Worm (Caenorhabditis elegans) whole organism, L1 larva: ENCODE data around the gene dsl-7.

Experiments
- C16A3.4 ChIP-seq: fragments of 150-350 bp; optimal IDR thresholded peaks from 2 replicates; lab custom pipeline; 2014; ENCODE audit warnings: missing biosample characterization, missing genetic modification characterization
- F16B12.6 ChIP-seq: fragments of 150-350 bp; optimal IDR thresholded peaks from 2 replicates; lab custom pipeline; 2014; ENCODE audit warnings: missing biosample characterization, missing genetic modification characterization
- ama-1 ChIP-seq: fragments of 150-350 bp; optimal IDR thresholded peaks from 2 replicates; lab custom pipeline; 2014
- blmp-1 ChIP-seq: fragments of 150-350 bp; optimal IDR thresholded peaks from 2 replicates; lab custom pipeline; 2014; ENCODE audit warnings: missing biosample characterization, missing genetic modification characterization
- ceh-8 ChIP-seq: fragments of 200-800 bp; sonication (Bioruptor generic); optimal IDR thresholded peaks from 2 replicates; lab custom pipeline; 2018; ENCODE audit warnings: mild to moderate bottlenecking, missing genetic modification characterization, moderate library complexity, missing compliant biosample characterization
- ceh-82 ChIP-seq, 3 experiments: fragments of 150-350 bp in 1 of 3; sonication (generic microtip) in 2 of 3; optimal IDR thresholded peaks; 2 replicates each; lab custom pipeline; 2014 to 2017; ENCODE audit warnings: missing biosample characterization in 3 of 3, missing genetic modification characterization in 3 of 3
- ceh-90 ChIP-seq: sonication (generic microtip); optimal IDR thresholded peaks from 2 replicates; lab custom pipeline; 2016; ENCODE audit warnings: missing genetic modification characterization, missing compliant biosample characterization
- ces-1 ChIP-seq: fragments of 150-350 bp; optimal IDR thresholded peaks from 2 replicates; lab custom pipeline; 2014; ENCODE audit warnings: missing biosample characterization, missing genetic modification reagents, missing genetic modification characterization
- efl-1 ChIP-seq, 4 experiments: fragments of 150-350 bp; optimal IDR thresholded peaks in 3 of 4; peaks in 1 of 4; 1 replicate in 1 of 4; 2 replicates in 3 of 4; lab custom pipeline; 2014; ENCODE audit warnings: missing biosample characterization in 2 of 4, missing genetic modification characterization in 2 of 4, missing genetic modification reagents in 2 of 4
- egl-27 ChIP-seq, 2 experiments: fragments of 150-350 bp in 1 of 2; sonication (generic microtip); optimal IDR thresholded peaks; 3 replicates each; lab custom pipeline; 2017 to 2018; ENCODE audit warnings: missing biosample characterization in 2 of 2, missing genetic modification characterization in 2 of 2, missing genetic modification reagents in 2 of 2
- elt-3 ChIP-seq, 6 experiments: fragments of 150-350 bp in 1 of 6; sonication (generic microtip); optimal IDR thresholded peaks; 2 replicates each; lab custom pipeline; 2017 to 2018; ENCODE audit warnings: missing biosample characterization in 6 of 6, missing genetic modification characterization in 6 of 6, inconsistent platforms in 1 of 6
- fkh-10 ChIP-seq: sonication (generic microtip); optimal IDR thresholded peaks from 2 replicates; lab custom pipeline; 2017; ENCODE audit warnings: missing biosample characterization, missing genetic modification reagents, missing genetic modification characterization
- fkh-4 ChIP-seq: sonication (generic microtip); optimal IDR thresholded peaks from 2 replicates; lab custom pipeline; 2016; ENCODE audit warnings: missing compliant biosample characterization, missing genetic modification characterization, borderline replicate concordance
- fkh-8 ChIP-seq: sonication (generic microtip); optimal IDR thresholded peaks from 2 replicates; lab custom pipeline; 2016; ENCODE audit warnings: mild to moderate bottlenecking, missing genetic modification characterization, missing compliant biosample characterization
- irx-1 ChIP-seq: sonication (generic microtip); optimal IDR thresholded peaks from 2 replicates; lab custom pipeline; 2016; ENCODE audit warnings: missing genetic modification characterization, missing compliant biosample characterization
- lin-13 ChIP-seq: fragments of 150-350 bp; optimal IDR thresholded peaks from 2 replicates; lab custom pipeline; 2014; ENCODE audit warnings: missing biosample characterization, missing genetic modification reagents, missing genetic modification characterization
- lin-14 ChIP-seq: fragments of 200-800 bp; sonication (Bioruptor generic); optimal IDR thresholded peaks from 2 replicates; lab custom pipeline; 2018; ENCODE audit warnings: mild to moderate bottlenecking, missing genetic modification characterization, moderate library complexity, missing compliant biosample characterization
- lin-15B ChIP-seq: fragments of 150-350 bp; sonication (generic microtip); optimal IDR thresholded peaks from 3 replicates; lab custom pipeline; 2014; ENCODE audit warnings: missing biosample characterization, missing genetic modification characterization
- lin-35 ChIP-seq, 2 experiments: fragments of 150-350 bp; optimal IDR thresholded peaks; 2 replicates each; lab custom pipeline; 2014; ENCODE audit warnings: missing biosample characterization in 2 of 2, missing genetic modification characterization in 2 of 2, missing genetic modification reagents in 2 of 2
- lir-3 ChIP-seq: sonication (generic microtip); optimal IDR thresholded peaks from 2 replicates; lab custom pipeline; 2016; ENCODE audit warnings: mild to moderate bottlenecking, missing genetic modification characterization, moderate library complexity, missing compliant biosample characterization; ENCODE audit not compliant: poor library complexity
- mdl-1 ChIP-seq, 2 experiments: fragments of 150-350 bp; optimal IDR thresholded peaks; 2 replicates each; lab custom pipeline; 2014 to 2017; ENCODE audit warnings: missing biosample characterization in 2 of 2, missing genetic modification characterization in 2 of 2, inconsistent platforms in 1 of 2
- mef-2 ChIP-seq: fragments of 150-350 bp; optimal IDR thresholded peaks from 2 replicates; lab custom pipeline; 2014; ENCODE audit warnings: missing biosample characterization, missing genetic modification characterization
- nhr-19 ChIP-seq: fragments of 200-800 bp; sonication (Bioruptor generic); conservative IDR thresholded peaks from 2 replicates; pipeline ENCODE4 v1.3.6; 2022; ENCODE audit warnings: missing genetic modification characterization, missing compliant biosample characterization
- nhr-20 ChIP-seq: sonication (generic microtip); optimal IDR thresholded peaks from 2 replicates; lab custom pipeline; 2016; ENCODE audit warnings: mild to moderate bottlenecking, missing genetic modification characterization, missing compliant biosample characterization
- nhr-47 ChIP-seq: sonication (generic microtip); optimal IDR thresholded peaks from 2 replicates; lab custom pipeline; 2016; ENCODE audit warnings: mild to moderate bottlenecking, missing genetic modification characterization, moderate library complexity, missing compliant biosample characterization
- nhr-76 ChIP-seq: sonication (generic microtip); optimal IDR thresholded peaks from 2 replicates; lab custom pipeline; 2017; ENCODE audit warnings: missing biosample characterization, missing genetic modification characterization
- nhr-85 ChIP-seq: sonication (generic microtip); peaks from one replicate; lab custom pipeline; 2016; ENCODE audit warnings: missing genetic modification characterization, inconsistent platforms, missing compliant biosample characterization
- nhr-90 ChIP-seq: sonication (generic microtip); optimal IDR thresholded peaks from 2 replicates; lab custom pipeline; 2016; ENCODE audit warnings: mild to moderate bottlenecking, missing genetic modification characterization, missing compliant biosample characterization; ENCODE audit not compliant: poor library complexity
- pag-3 ChIP-seq: sonication (generic microtip); optimal IDR thresholded peaks from 2 replicates; lab custom pipeline; 2017; ENCODE audit warnings: missing genetic modification characterization, mild to moderate bottlenecking, missing compliant biosample characterization, antibody characterized with exemption, borderline replicate concordance; ENCODE audit not compliant: insufficient read depth
- pax-3 ChIP-seq: fragments of 200-800 bp; sonication (Bioruptor generic); optimal IDR thresholded peaks from 2 replicates; lab custom pipeline; 2018; ENCODE audit warnings: mild to moderate bottlenecking, missing genetic modification characterization, moderate library complexity, missing compliant biosample characterization
- pqm-1 ChIP-seq: sonication (generic microtip); optimal IDR thresholded peaks from 3 replicates; lab custom pipeline; 2017; ENCODE audit warnings: missing biosample characterization, missing genetic modification characterization
- snu-23 ChIP-seq: sonication (generic microtip); optimal IDR thresholded peaks from 2 replicates; lab custom pipeline; 2016; ENCODE audit warnings: missing genetic modification characterization, missing compliant biosample characterization
- sox-4 ChIP-seq: sonication (generic microtip); optimal IDR thresholded peaks from 2 replicates; lab custom pipeline; 2016; ENCODE audit warnings: missing genetic modification characterization, missing compliant biosample characterization
- sptf-1 ChIP-seq: fragments of 150-350 bp; optimal IDR thresholded peaks from 2 replicates; lab custom pipeline; 2014; ENCODE audit warnings: missing biosample characterization, missing genetic modification characterization
- sup-37 ChIP-seq: fragments of 200-800 bp; sonication (Bioruptor generic); optimal IDR thresholded peaks from 2 replicates; lab custom pipeline; 2018; ENCODE audit warnings: mild to moderate bottlenecking, missing genetic modification characterization, missing compliant biosample characterization
- swsn-7 ChIP-seq: sonication (generic microtip); optimal IDR thresholded peaks from 2 replicates; lab custom pipeline; 2016; ENCODE audit warnings: missing genetic modification characterization, missing compliant biosample characterization
- tbx-2 ChIP-seq: sonication (generic microtip); optimal IDR thresholded peaks from 2 replicates; lab custom pipeline; 2016; ENCODE audit warnings: missing genetic modification characterization, missing compliant biosample characterization
- unc-130 ChIP-seq: fragments of 150-350 bp; optimal IDR thresholded peaks from 2 replicates; lab custom pipeline; 2017; ENCODE audit warnings: missing biosample characterization, missing genetic modification characterization, inconsistent platforms
- unc-30 ChIP-seq: sonication (generic microtip); optimal IDR thresholded peaks from 2 replicates; lab custom pipeline; 2017; ENCODE audit warnings: missing biosample characterization, missing genetic modification characterization
- unc-86 ChIP-seq: sonication (generic microtip); optimal IDR thresholded peaks from 2 replicates; lab custom pipeline; 2016; ENCODE audit warnings: missing genetic modification characterization, missing compliant biosample characterization
- unc-98 ChIP-seq: fragments of 200-800 bp; sonication (Bioruptor generic); IDR thresholded peaks from 2 replicates; pipeline ENCODE4 v1.3.6; 2022; ENCODE audit warnings: missing genetic modification characterization, missing compliant biosample characterization
- vab-15 ChIP-seq: sonication (generic microtip); optimal IDR thresholded peaks from 2 replicates; lab custom pipeline; 2017; ENCODE audit warnings: missing genotype, mild to moderate bottlenecking, missing genetic modification characterization, missing compliant biosample characterization
- xbp-1 ChIP-seq: sonication (generic microtip); optimal IDR thresholded peaks from 2 replicates; lab custom pipeline; 2016; ENCODE audit warnings: missing genetic modification characterization, missing compliant biosample characterization
- zag-1 ChIP-seq: fragments of 150-350 bp; optimal IDR thresholded peaks from 2 replicates; lab custom pipeline; 2014; ENCODE audit warnings: missing biosample characterization, missing genetic modification characterization
- zip-4 ChIP-seq: fragments of 200-800 bp; sonication (Bioruptor generic); optimal IDR thresholded peaks from 2 replicates; lab custom pipeline; 2018; ENCODE audit warnings: mild to moderate bottlenecking, missing genetic modification characterization, moderate library complexity, missing compliant biosample characterization
- ztf-11 ChIP-seq, 2 experiments: sonication (generic microtip); optimal IDR thresholded peaks; 2 replicates each; lab custom pipeline; 2016 to 2017; ENCODE audit warnings: missing genetic modification characterization in 2 of 2, missing biosample characterization in 1 of 2, missing compliant biosample characterization in 1 of 2

Gene dsl-7

ce11 chrV:12967925-12968327 lies 25.0 kb upstream of the dsl-7 start, which contains the start of gene R186.8 (continued):
- TF ChIP-seq blmp-1 (tag; lab: Kevin White, UChicago): peak; percentile 7
- peak; percentile 78 for TF ChIP-seq nhr-20
- TF ChIP-seq unc-86 (tag; lab: Kevin White, UChicago): peak; percentile 5
- peak; percentile 85 for TF ChIP-seq nhr-19
- peak; percentile 78 for TF ChIP-seq nhr-47
- TF ChIP-seq fkh-8 (tag; lab: Kevin White, UChicago): peak; percentile 71
- peak; percentile 82 for TF ChIP-seq snu-23 (GFP tag; lab: Kevin White, UChicago)
- TF ChIP-seq efl-1 (optimal IDR thresholded peaks at IDR 0.05; lab: Kevin White, UChicago): peak; percentile 53 to 62
- TF ChIP-seq efl-1 (GFP tag; optimal IDR thresholded peaks at IDR 0.05 in 1 of 2; lab: Kevin White, UChicago): peak; percentile 42 to 95
- TF ChIP-seq nhr-90 (tag; lab: Kevin White, UChicago): peak; percentile 71
- TF ChIP-seq nhr-85 (tag; lab: Kevin White, UChicago): peak; percentile 90
- TF ChIP-seq F16B12.6 (tag; lab: Kevin White, UChicago): peak; percentile 78
- peak; percentile 62 for TF ChIP-seq lin-15B (tag; lab: Kevin White, UChicago)
- peak; percentile 75 for TF ChIP-seq vab-15
- TF ChIP-seq xbp-1 (tag; lab: Kevin White, UChicago): peak; percentile 76
- TF ChIP-seq swsn-7: peak; percentile 67
- peak; percentile 20 for TF ChIP-seq zip-4 (GFP tag; lab: Kevin White, UChicago)
- TF ChIP-seq elt-3 (tag; optimal IDR thresholded peaks at IDR 0.05; lab: Kevin White, UChicago): peak in 1 of 6 experiments; percentile 28
- TF ChIP-seq unc-130 (tag; lab: Kevin White, UChicago): peak; percentile 17
- peak; percentile 48 for TF ChIP-seq irx-1 (tag; lab: Kevin White, UChicago)
- TF ChIP-seq ceh-82 (tag; optimal IDR thresholded peaks at IDR 0.05; lab: Kevin White, UChicago): peak in 1 of 3 experiments; percentile 51

ce11 chrV:12968555-12968954 lies 24.4 kb upstream of the dsl-7 start, which contains the start of gene lin-46:
Gene lin-46 (plus strand): TSS chrV:12968855.
- TF ChIP-seq ztf-11 (tag; optimal IDR thresholded peaks at IDR 0.05; lab: Kevin White, UChicago) (no peak), ama-1 (lab: Kevin White, UChicago) (no peak), sup-37 (GFP tag; lab: Kevin White, UChicago) (no peak), pax-3 (tag; lab: Kevin White, UChicago) (no peak), tbx-2 (tag; lab: Kevin White, UChicago) (no peak), nhr-90 (tag; lab: Kevin White, UChicago) (no peak), zag-1 (no peak), fkh-4 (tag; lab: Kevin White, UChicago) (no peak), fkh-10 (GFP tag; lab: Kevin White, UChicago) (no peak), irx-1 (tag; lab: Kevin White, UChicago) (no peak), snu-23 (GFP tag; lab: Kevin White, UChicago) (no peak), ces-1 (no peak), nhr-20 (no peak), ceh-90 (tag; lab: Kevin White, UChicago) (no peak), lin-35 (GFP tag; optimal IDR thresholded peaks at IDR 0.05; lab: Kevin White, UChicago) (no peak), mef-2 (tag; lab: Kevin White, UChicago) (no peak)

ce11 chrV:12970575-12971160 lies 22.3 kb upstream of the dsl-7 start, which contains the start of gene pnn-1:
Gene pnn-1 (plus strand): TSS chrV:12971110.
- TF ChIP-seq unc-30 (no peak), ztf-11 (tag; optimal IDR thresholded peaks at IDR 0.05; lab: Kevin White, UChicago) (no peak), nhr-20 (no peak), lin-13 (GFP tag; lab: Kevin White, UChicago) (no peak), egl-27 (tag; optimal IDR thresholded peaks at IDR 0.05; lab: Kevin White, UChicago) (no peak), lir-3 (tag; lab: Kevin White, UChicago) (no peak), lin-14 (peak; percentile 37), ceh-8 (no peak), mdl-1 (tag; optimal IDR thresholded peaks at IDR 0.05; lab: Kevin White, UChicago) (no peak), elt-3 (tag; optimal IDR thresholded peaks at IDR 0.05; lab: Kevin White, UChicago) (no peak), ama-1 (lab: Kevin White, UChicago) (no peak), pag-3 (tag; lab: Kevin White, UChicago) (no peak), lin-35 (GFP tag; optimal IDR thresholded peaks at IDR 0.05; lab: Kevin White, UChicago) (peak; percentile 28 to 63), sptf-1 (tag; lab: Kevin White, UChicago) (no peak), unc-98 (no peak), pqm-1 (tag; lab: Kevin White, UChicago) (no peak), sox-4 (tag; lab: Kevin White, UChicago) (no peak), efl-1 (optimal IDR thresholded peaks at IDR 0.05; lab: Kevin White, UChicago) (peak; percentile 40 to 58), efl-1 (GFP tag; optimal IDR thresholded peaks at IDR 0.05 in 1 of 2; lab: Kevin White, UChicago) (peak; percentile 49 to 95), C16A3.4 (tag; lab: Kevin White, UChicago) (peak; percentile 44), nhr-76 (no peak), sup-37 (GFP tag; lab: Kevin White, UChicago) (no peak), unc-86 (tag; lab: Kevin White, UChicago) (no peak), nhr-19 (no peak), zag-1 (no peak)
